Worm (Caenorhabditis elegans): ENCODE results near the gene bath-37.

ce11 chrIV:12120536-12120935 is 51.8 kb downstream of the bath-37 start:
- no peak for TF ChIP-seq ham-2 (GFP tag; optimal IDR thresholded peaks at IDR 0.05)
- no peak for TF ChIP-seq lin-13 (tag; optimal IDR thresholded peaks at IDR 0.05)
- TF ChIP-seq pha-4 (tag; optimal IDR thresholded peaks at IDR 0.05), result no peak
- no peak for TF ChIP-seq nhr-237 (tag; optimal IDR thresholded peaks at IDR 0.05)
- no peak for TF ChIP-seq lsy-2 (tag; optimal IDR thresholded peaks at IDR 0.05)

Measured in whole organism, mixed stage, embryonic.